Fruit fly (Drosophila melanogaster) whole organism, prepupa: Measurements from ENCODE around the gene Npc2d.

Experiments used
- CG34406 ChIP-seq: fragments of 200-800 bp; sonication (Bioruptor generic); optimal IDR thresholded peaks from 3 replicates; lab custom pipeline; 2016; ENCODE audit warnings: missing biosample characterization, missing genetic modification characterization
- Eip93F ChIP-seq: fragments of 200-800 bp; sonication (Bioruptor generic); optimal IDR thresholded peaks from 2 replicates; lab custom pipeline; 2016; ENCODE audit warnings: missing biosample characterization, mild to moderate bottlenecking, missing genetic modification characterization
- Hr38 ChIP-seq: sonication (Bioruptor generic); optimal IDR thresholded peaks from 2 replicates; lab custom pipeline; 2016; ENCODE audit warnings: missing biosample characterization, missing genetic modification characterization
- Lpt ChIP-seq: fragments of 200-800 bp; sonication (Bioruptor generic); optimal IDR thresholded peaks from 3 replicates; lab custom pipeline; 2016; ENCODE audit warnings: missing biosample characterization, missing genetic modification characterization
- achi ChIP-seq: fragments of 200-800 bp; sonication (Bioruptor generic); optimal IDR thresholded peaks from 3 replicates; lab custom pipeline; 2016; ENCODE audit warnings: missing biosample characterization, missing genetic modification characterization

dm6 chr3R:10086683-10087082 is 30.8 kb upstream of the Npc2d start:
- TF ChIP-seq Hr38 (GFP tag; lab: Kevin White, UChicago) (no peak), Eip93F (GFP tag; lab: Kevin White, UChicago) (no peak), Lpt (GFP tag; lab: Kevin White, UChicago) (no peak), CG34406 (GFP tag; lab: Kevin White, UChicago) (no peak), achi (no peak)
